Worm (Caenorhabditis elegans): ENCODE data around the gene ZK822.9.

Gene ZK822.9

DNA sequence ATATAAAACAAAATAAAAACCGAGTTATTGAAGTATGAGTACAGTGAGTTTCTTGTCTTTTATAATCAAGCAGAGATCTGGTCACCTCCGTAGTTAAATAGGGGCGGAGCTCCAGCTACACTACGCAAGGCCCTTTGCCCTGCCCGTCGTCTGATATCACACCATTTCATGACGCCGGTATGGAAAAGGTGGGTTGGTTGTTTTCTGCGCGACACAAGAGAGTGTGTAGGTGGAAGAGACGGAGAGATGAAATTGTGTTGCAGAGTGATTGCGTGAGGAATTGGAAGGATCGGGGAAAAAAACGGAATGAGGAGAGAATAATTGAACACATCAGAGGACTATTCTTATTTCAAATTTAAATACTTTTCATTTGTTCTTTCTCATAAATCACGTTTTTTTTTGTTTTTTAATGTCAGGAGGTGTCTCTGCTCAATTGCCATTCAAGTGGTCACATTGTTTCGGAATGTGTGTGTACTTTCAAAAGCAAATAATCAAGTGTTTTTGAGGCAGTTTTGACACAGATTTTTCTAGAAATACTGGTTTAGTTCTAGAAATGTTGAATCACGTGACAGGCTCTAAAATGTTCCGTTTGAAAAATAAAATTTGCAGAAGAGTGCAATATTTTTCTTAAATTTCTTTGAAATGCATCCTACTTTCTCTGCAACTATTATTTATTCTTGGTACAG, at the start of gene ZK822.9:
Gene ZK822.9 (plus strand): TSS at position 180 of the 686 bp plus-strand sequence.
- TF ChIP-seq ama-1 (optimal IDR thresholded peaks at IDR 0.05) (peak; percentile 42), pqm-1 (tag; optimal IDR thresholded peaks at IDR 0.05) (peak; percentile 29), fos-1 (tag; optimal IDR thresholded peaks at IDR 0.05) (no peak), nhr-23 (tag; optimal IDR thresholded peaks at IDR 0.05) (peak; percentile 7), sea-2 (GFP tag; optimal IDR thresholded peaks at IDR 0.05) (no peak), egl-27 (tag; optimal IDR thresholded peaks at IDR 0.05) (peak; percentile 12), elt-2 (tag; optimal IDR thresholded peaks at IDR 0.05) (peak; percentile 69), pha-4 (tag; optimal IDR thresholded peaks at IDR 0.05) (peak; percentile 73)

DNA sequence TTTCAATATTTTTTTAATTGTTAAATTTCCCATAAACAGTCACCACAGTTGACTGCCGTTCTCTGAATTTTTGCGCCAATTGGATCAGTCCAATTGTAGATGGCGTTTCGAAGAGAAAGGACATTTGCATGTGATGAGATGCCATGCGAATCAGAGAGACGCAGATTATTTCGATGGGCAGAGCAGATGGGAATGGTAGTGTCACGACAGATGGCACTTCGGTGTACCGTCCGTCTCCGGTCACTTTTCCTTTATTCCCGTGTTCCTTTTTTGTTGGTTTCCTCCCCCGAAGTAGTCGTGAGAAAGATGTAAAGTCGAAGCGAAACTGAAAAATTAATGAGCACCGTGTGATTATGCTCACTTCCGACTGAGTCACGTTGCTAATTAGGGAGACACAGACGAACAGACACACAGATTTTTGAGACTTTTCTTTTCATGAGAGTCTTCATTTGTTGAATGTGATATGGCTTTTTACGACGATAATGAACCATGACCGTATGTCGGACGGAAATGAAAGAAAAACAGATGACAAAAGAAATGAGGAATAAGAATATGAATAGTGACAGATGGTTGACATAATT, 48.0 kb upstream of the ZK822.9 start:
- TF ChIP-seq nhr-77 (tag; optimal IDR thresholded peaks at IDR 0.05) (no peak), daf-12 (tag; optimal IDR thresholded peaks at IDR 0.05) (no peak), fkh-2 (tag; optimal IDR thresholded peaks at IDR 0.05) (no peak), nfya-1 (tag; optimal IDR thresholded peaks at IDR 0.05; ENCODE audit: insufficient read depth) (no peak), nhr-28 (tag; optimal IDR thresholded peaks at IDR 0.05) (no peak)

DNA sequence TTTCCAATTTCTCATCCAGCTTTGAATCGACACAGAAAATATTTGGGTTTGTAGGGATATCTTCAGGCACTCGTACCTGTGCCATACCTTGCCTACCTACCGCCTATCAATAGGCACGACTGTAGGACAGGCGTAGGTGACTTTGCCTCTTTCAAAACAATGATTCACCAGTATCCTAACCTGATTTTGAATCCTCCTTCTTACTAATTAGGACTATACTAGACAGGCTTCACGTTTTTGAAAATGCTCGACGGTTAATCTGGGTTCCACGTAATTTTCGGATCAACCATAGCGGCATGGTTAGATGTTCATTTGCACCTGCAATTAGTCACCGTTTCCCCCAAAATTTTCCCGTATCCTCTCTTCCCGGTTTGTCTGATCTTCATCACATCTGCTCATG, 47.3 kb upstream of the ZK822.9 start:
- TF ChIP-seq fkh-2 (tag; optimal IDR thresholded peaks at IDR 0.05) (no peak), ceh-16 (tag; optimal IDR thresholded peaks at IDR 0.05) (no peak)

- no peak for TF ChIP-seq pha-4 (tag; optimal IDR thresholded peaks at IDR 0.05)
- TF ChIP-seq ZK546.5 (tag; optimal IDR thresholded peaks at IDR 0.05), result no peak
- TF ChIP-seq skn-1 (tag; optimal IDR thresholded peaks at IDR 0.05), result no peak
- peak; percentile 10 for TF ChIP-seq snpc-4 (tag; optimal IDR thresholded peaks at IDR 0.05)
- peak; percentile 16 for TF ChIP-seq fkh-10 (GFP tag; optimal IDR thresholded peaks at IDR 0.05)
- no peak for TF ChIP-seq nhr-23 (tag; optimal IDR thresholded peaks at IDR 0.05)
- no peak for TF ChIP-seq nhr-28 (tag; optimal IDR thresholded peaks at IDR 0.05)
- peak; percentile 25 for TF ChIP-seq lin-15B (tag; optimal IDR thresholded peaks at IDR 0.05)
- peak; percentile 31 for TF ChIP-seq lin-39 (tag; optimal IDR thresholded peaks at IDR 0.05)
- peak; percentile 69 for TF ChIP-seq nfya-1 (tag; optimal IDR thresholded peaks at IDR 0.05; ENCODE audit: insufficient read depth)
These were observed 44.7 kb upstream of the ZK822.9 start for ce11 chrIV:11871083-11871482.

DNA sequence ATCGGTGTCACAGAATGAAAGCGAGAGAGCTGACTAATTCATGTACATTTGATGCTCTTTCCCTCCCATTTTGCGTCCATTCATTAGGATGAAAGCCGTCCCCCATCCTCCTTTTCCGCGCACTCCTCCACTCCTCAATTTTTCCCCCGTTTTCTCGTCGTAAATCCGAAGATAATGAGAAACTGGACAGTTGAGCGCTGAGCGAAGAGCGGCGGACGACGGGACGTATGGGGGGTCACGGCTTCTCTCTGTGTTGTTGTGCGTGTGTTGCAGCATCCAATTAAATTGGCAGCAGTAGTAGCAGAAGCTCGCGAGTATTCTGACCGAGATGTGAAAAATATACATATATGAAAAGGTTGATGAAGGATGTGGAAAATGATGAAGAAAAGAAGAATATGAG, 43.8 kb upstream of the ZK822.9 start:
- TF ChIP-seq tbx-2 (tag; optimal IDR thresholded peaks at IDR 0.05) (no peak), nhr-25 (tag; optimal IDR thresholded peaks at IDR 0.05) (no peak), skn-1 (tag; optimal IDR thresholded peaks at IDR 0.05) (no peak), R02D3.7 (tag; optimal IDR thresholded peaks at IDR 0.05) (no peak), ceh-16 (tag; optimal IDR thresholded peaks at IDR 0.05) (no peak), ztf-11 (tag; optimal IDR thresholded peaks at IDR 0.05) (no peak), pqm-1 (tag; optimal IDR thresholded peaks at IDR 0.05) (no peak), mdl-1 (tag; optimal IDR thresholded peaks at IDR 0.05) (no peak), nhr-76 (tag; optimal IDR thresholded peaks at IDR 0.05) (no peak), sea-2 (GFP tag; optimal IDR thresholded peaks at IDR 0.05) (no peak), ztf-4 (tag; optimal IDR thresholded peaks at IDR 0.05) (no peak)

DNA sequence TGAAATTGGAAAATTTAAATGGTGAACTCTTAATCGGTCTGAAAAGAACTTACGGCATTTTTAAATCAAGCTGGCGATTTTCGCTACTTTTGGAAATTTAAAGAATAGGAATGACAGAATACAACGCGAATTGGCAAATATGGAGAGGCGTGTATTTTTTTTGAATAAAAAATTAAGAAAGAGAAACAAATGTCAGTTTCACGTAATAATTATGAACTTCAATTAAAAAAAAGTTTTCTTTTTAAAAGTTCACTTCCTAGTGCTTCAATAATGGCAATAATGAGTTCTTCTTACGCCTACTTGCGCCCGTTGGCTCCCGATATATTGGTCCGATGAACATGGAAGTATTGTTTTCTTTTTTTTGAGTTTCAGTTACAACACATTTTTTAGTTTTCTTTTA, 38.1 kb upstream of the ZK822.9 start, which contains the start of gene pph-2:
Gene pph-2 (minus strand): TSS at position 101 of the 400 bp plus-strand sequence.
- no peak for TF ChIP-seq elt-3 (tag; optimal IDR thresholded peaks at IDR 0.05)
- no peak for TF ChIP-seq hmg-11 (tag; optimal IDR thresholded peaks at IDR 0.05)
- TF ChIP-seq nfya-1 (tag; optimal IDR thresholded peaks at IDR 0.05; ENCODE audit: insufficient read depth), result no peak
- TF ChIP-seq ceh-9 (tag; optimal IDR thresholded peaks at IDR 0.05), result no peak
- TF ChIP-seq nhr-12 (tag; optimal IDR thresholded peaks at IDR 0.05), result no peak
- no peak for TF ChIP-seq unc-62 (GFP tag; optimal IDR thresholded peaks at IDR 0.05)
- no peak for TF ChIP-seq mml-1 (tag; optimal IDR thresholded peaks at IDR 0.05)
- no peak for TF ChIP-seq daf-12 (tag; optimal IDR thresholded peaks at IDR 0.05)
- TF ChIP-seq egl-27 (tag; optimal IDR thresholded peaks at IDR 0.05), result no peak
- no peak for TF ChIP-seq pha-4 (tag; optimal IDR thresholded peaks at IDR 0.05)
- TF ChIP-seq snpc-4 (tag; optimal IDR thresholded peaks at IDR 0.05), result no peak
- no peak for TF ChIP-seq nhr-77 (tag; optimal IDR thresholded peaks at IDR 0.05)
- TF ChIP-seq ama-1 (optimal IDR thresholded peaks at IDR 0.05), result no peak
- no peak for TF ChIP-seq lin-39 (tag; optimal IDR thresholded peaks at IDR 0.05)

Measured in whole organism, L3 larva.